Fruit fly (Drosophila melanogaster) whole organism, adult: ENCODE measurements around the gene Ipp.

Experiments
- CG11617 ChIP-seq: fragments of 200-800 bp; sonication (Bioruptor generic); optimal IDR thresholded peaks from 2 replicates; lab custom pipeline; 2017; ENCODE audit warnings: mild to moderate bottlenecking, missing biosample characterization, missing genetic modification reagents, missing genetic modification characterization
- CG12768 ChIP-seq: fragments of 200-800 bp; sonication (Bioruptor generic); optimal IDR thresholded peaks from 2 replicates; lab custom pipeline; 2017; ENCODE audit warnings: missing biosample characterization, missing genetic modification characterization, mild to moderate bottlenecking, moderate library complexity, missing genetic modification reagents
- CG14711 ChIP-seq: fragments of 200-800 bp; sonication (Bioruptor generic); optimal IDR thresholded peaks from 2 replicates; lab custom pipeline; 2018; ENCODE audit warnings: missing biosample characterization, mild to moderate bottlenecking, missing genetic modification characterization, moderate library complexity
- CG1620 ChIP-seq: fragments of 200-800 bp; sonication (Bioruptor generic); optimal IDR thresholded peaks from 2 replicates; lab custom pipeline; 2016; ENCODE audit warnings: missing biosample characterization, missing genetic modification characterization
- CG33017 ChIP-seq: fragments of 200-800 bp; sonication (Bioruptor generic); optimal IDR thresholded peaks from 2 replicates; lab custom pipeline; 2018; ENCODE audit warnings: missing biosample characterization, mild to moderate bottlenecking, missing genetic modification characterization, moderate library complexity
- CG5204 ChIP-seq: fragments of 200-800 bp; sonication (Bioruptor generic); optimal IDR thresholded peaks from 2 replicates; lab custom pipeline; 2016; ENCODE audit warnings: missing biosample characterization, missing genetic modification characterization
- CG7045 ChIP-seq: fragments of 200-800 bp; sonication (Bioruptor generic); optimal IDR thresholded peaks from 2 replicates; lab custom pipeline; 2017; ENCODE audit warnings: missing biosample characterization, mild to moderate bottlenecking, missing genetic modification characterization
- CG7101 ChIP-seq: fragments of 200-800 bp; sonication (Bioruptor generic); optimal IDR thresholded peaks from 2 replicates; lab custom pipeline; 2018; ENCODE audit warnings: missing biosample characterization, mild to moderate bottlenecking, missing genetic modification characterization, moderate library complexity
- Clk ChIP-seq: fragments of 200-800 bp; sonication (Bioruptor generic); optimal IDR thresholded peaks from 2 replicates; lab custom pipeline; 2017; ENCODE audit warnings: missing biosample characterization, missing genetic modification characterization
- Crg-1 ChIP-seq: fragments of 200-800 bp; sonication (Bioruptor generic); optimal IDR thresholded peaks from 2 replicates; lab custom pipeline; 2016; ENCODE audit warnings: missing biosample characterization, missing genetic modification characterization
- Hr96 ChIP-seq: fragments of 200-800 bp; sonication (Bioruptor generic); optimal IDR thresholded peaks from 2 replicates; lab custom pipeline; 2016; ENCODE audit warnings: missing biosample characterization, missing genetic modification characterization
- Mnt ChIP-seq: fragments of 200-800 bp; sonication (Bioruptor generic); optimal IDR thresholded peaks from 2 replicates; lab custom pipeline; 2016; ENCODE audit warnings: missing biosample characterization, mild to moderate bottlenecking, missing genetic modification characterization
- bab1 ChIP-seq: fragments of 200-800 bp; sonication (Bioruptor generic); optimal IDR thresholded peaks from 3 replicates; lab custom pipeline; 2019; ENCODE audit warnings: missing biosample characterization, mild to moderate bottlenecking, missing genetic modification characterization, moderate library complexity
- cic ChIP-seq: fragments of 200-800 bp; sonication (Bioruptor generic); optimal IDR thresholded peaks from 2 replicates; lab custom pipeline; 2017; ENCODE audit warnings: missing biosample characterization, mild to moderate bottlenecking, missing genetic modification characterization, moderate library complexity
- cnc ChIP-seq, 2 experiments: fragments of >200 bp; optimal IDR thresholded peaks; 2 replicates each; lab custom pipeline; 2017
- kay ChIP-seq: fragments of 200-800 bp; sonication (Bioruptor generic); peaks from one replicate; lab custom pipeline; 2016; ENCODE audit warnings: missing biosample characterization, missing genetic modification characterization, borderline replicate concordance
- ovo ChIP-seq: fragments of 200-800 bp; sonication (Bioruptor generic); optimal IDR thresholded peaks from 2 replicates; lab custom pipeline; 2016; ENCODE audit warnings: missing biosample characterization, missing genetic modification characterization
- pad ChIP-seq: fragments of 200-800 bp; sonication (Bioruptor generic); optimal IDR thresholded peaks from 3 replicates; lab custom pipeline; 2017; ENCODE audit warnings: missing biosample characterization, missing genetic modification characterization, mild to moderate bottlenecking, moderate library complexity, missing genetic modification reagents
- tj ChIP-seq: fragments of 200-800 bp; sonication (Bioruptor generic); optimal IDR thresholded peaks from 3 replicates; lab custom pipeline; 2017; ENCODE audit warnings: missing biosample characterization, mild to moderate bottlenecking, missing genetic modification characterization, moderate library complexity
- toe ChIP-seq: fragments of 200-800 bp; sonication (Bioruptor generic); optimal IDR thresholded peaks from 2 replicates; lab custom pipeline; 2016; ENCODE audit warnings: missing biosample characterization, missing genetic modification characterization

The Ipp gene

DNA sequence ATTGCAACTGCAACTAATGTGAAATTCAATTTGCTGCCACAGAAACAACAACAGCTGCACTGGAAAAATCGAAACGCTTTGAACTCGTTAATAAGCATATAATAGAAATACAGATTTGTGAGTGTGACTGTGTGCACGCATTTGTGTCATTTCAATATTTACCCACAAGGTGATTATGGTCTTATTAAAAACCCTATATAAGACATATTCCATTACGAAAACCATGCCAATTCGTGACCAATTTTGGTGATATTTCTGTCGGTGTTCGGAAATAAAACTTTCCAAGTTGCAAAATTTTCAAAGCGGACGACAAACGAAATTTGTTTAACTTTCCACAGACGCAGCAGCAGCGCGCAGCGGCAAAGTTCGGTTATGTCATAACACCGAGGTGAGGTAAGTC is 36.8 kb downstream of the Ipp start:
- no peak for TF ChIP-seq pad
- no peak for TF ChIP-seq Crg-1 (GFP tag; lab: Kevin White, UChicago)
- TF ChIP-seq tj: no peak
- TF ChIP-seq CG7101 (tag; lab: Kevin White, UChicago): no peak
- no peak for TF ChIP-seq Clk (GFP tag; lab: Kevin White, UChicago)
- TF ChIP-seq cic (GFP tag; lab: Kevin White, UChicago): no peak
- TF ChIP-seq Mnt (GFP tag; lab: Kevin White, UChicago): no peak
- TF ChIP-seq CG11617 (GFP tag; lab: Kevin White, UChicago): no peak
- no peak for TF ChIP-seq CG1620 (GFP tag; lab: Kevin White, UChicago)
- TF ChIP-seq CG12768 (GFP tag; lab: Kevin White, UChicago): no peak
- no peak for TF ChIP-seq CG14711 (tag; lab: Kevin White, UChicago)
- TF ChIP-seq Hr96: no peak
- TF ChIP-seq CG7045 (GFP tag; lab: Kevin White, UChicago): no peak
- TF ChIP-seq CG33017 (tag; lab: Kevin White, UChicago): no peak
- no peak for TF ChIP-seq cnc (optimal IDR thresholded peaks at IDR 0.05; lab: Kevin White, UChicago)
- no peak for TF ChIP-seq kay (GFP tag; lab: Kevin White, UChicago)
- TF ChIP-seq ovo (GFP tag; lab: Kevin White, UChicago): no peak

DNA sequence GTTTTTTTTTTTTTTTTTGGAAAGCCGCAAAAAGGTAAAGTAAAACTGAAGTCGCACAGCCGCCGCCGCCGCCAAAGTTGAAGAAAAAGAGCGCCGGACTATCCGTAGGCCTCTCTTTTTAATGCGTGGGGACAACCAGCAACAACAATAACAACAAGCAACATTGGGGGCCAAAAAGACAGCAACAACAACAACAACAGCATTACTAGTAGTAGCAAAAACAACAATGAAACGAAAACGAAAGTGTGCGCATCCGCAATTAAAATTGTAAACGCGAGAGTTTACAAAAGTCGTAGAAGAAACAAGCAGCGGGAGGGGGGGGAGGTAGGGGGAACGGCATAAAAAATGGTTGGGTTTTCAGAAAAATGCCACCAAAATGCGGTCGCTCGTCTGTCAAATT is 37.3 kb downstream of the Ipp start:
- TF ChIP-seq cic (GFP tag; lab: Kevin White, UChicago) (no peak), Crg-1 (GFP tag; lab: Kevin White, UChicago) (no peak), tj (no peak), CG7101 (tag; lab: Kevin White, UChicago) (no peak), CG33017 (tag; lab: Kevin White, UChicago) (no peak), toe (GFP tag; lab: Kevin White, UChicago) (no peak), CG5204 (GFP tag; lab: Kevin White, UChicago) (no peak), kay (GFP tag; lab: Kevin White, UChicago) (no peak), Mnt (GFP tag; lab: Kevin White, UChicago) (no peak)

DNA sequence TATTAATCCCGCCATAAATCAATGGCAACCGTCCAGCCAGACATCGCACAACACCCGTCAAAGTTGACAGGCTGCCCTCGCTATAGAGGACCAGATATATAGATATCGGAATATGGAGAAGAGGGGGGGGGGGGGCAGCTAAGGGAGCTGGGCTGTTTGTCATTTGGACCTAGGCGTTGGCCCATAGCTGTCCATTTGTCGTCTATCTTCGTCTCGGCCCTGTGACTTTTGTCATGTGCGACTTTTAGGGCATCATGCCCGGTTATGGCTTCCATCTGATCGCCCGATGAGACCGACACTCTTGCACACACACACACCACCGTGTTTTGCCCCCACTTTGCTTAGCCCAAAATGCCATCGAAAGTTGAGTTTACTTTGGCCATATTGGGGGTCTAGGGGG is 39.2 kb downstream of the Ipp start:
- TF ChIP-seq CG12768 (GFP tag; lab: Kevin White, UChicago) (no peak), cnc (optimal IDR thresholded peaks at IDR 0.05; lab: Kevin White, UChicago) (no peak), CG7101 (tag; lab: Kevin White, UChicago) (no peak), bab1 (GFP tag; lab: Kevin White, UChicago) (no peak), CG1620 (GFP tag; lab: Kevin White, UChicago) (no peak), Clk (GFP tag; lab: Kevin White, UChicago) (no peak), CG33017 (tag; lab: Kevin White, UChicago) (no peak)

DNA sequence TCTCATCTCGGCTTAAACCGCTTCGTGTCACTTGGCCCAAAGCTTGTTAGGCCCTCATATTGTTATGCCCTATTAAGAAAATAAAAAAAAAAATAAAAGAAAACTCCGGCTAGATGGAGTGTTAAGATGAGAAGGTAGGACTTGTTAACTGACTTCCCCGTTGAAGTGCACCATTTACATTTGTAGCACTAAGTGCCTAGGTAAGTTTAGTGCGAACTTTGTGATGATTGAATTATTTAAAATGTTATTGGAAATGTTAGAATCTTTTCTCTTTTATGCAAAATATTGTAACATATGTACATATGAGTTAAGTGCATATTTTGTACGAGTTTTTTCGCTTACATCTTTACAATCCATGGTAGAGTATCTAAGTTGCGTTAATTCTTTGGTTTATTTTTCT is 39.6 kb downstream of the Ipp start:
- no peak for TF ChIP-seq bab1 (GFP tag; lab: Kevin White, UChicago)
- no peak for TF ChIP-seq CG33017 (tag; lab: Kevin White, UChicago)
- TF ChIP-seq ovo (GFP tag; lab: Kevin White, UChicago): no peak
- no peak for TF ChIP-seq Crg-1 (GFP tag; lab: Kevin White, UChicago)
- TF ChIP-seq CG14711 (tag; lab: Kevin White, UChicago): no peak
- TF ChIP-seq CG7101 (tag; lab: Kevin White, UChicago): no peak
- no peak for TF ChIP-seq CG12768 (GFP tag; lab: Kevin White, UChicago)
- TF ChIP-seq Mnt (GFP tag; lab: Kevin White, UChicago): no peak
- no peak for TF ChIP-seq CG1620 (GFP tag; lab: Kevin White, UChicago)
- TF ChIP-seq CG7045 (GFP tag; lab: Kevin White, UChicago): no peak
- no peak for TF ChIP-seq CG11617 (GFP tag; lab: Kevin White, UChicago)
- no peak for TF ChIP-seq kay (GFP tag; lab: Kevin White, UChicago)
- no peak for TF ChIP-seq Hr96
- TF ChIP-seq toe (GFP tag; lab: Kevin White, UChicago): no peak
- no peak for TF ChIP-seq tj

DNA sequence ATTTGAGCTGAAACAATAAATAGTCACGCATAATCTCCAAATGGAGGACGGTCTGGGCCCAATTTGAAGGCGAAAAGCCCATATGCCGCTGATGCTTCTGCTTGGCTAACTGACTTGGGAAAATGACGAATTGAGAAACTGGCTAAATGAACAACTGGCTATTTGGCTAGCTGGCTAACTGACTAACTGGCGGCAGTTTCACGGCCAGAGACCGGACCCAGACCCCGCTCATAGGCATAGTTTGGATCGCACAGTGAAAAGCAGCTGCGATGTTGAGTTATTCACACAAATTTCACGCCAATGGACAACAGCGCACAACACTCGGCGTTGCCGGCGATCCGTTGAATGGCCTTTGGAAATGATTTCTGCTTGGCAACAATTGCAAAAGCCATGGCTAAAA is 40.0 kb downstream of the Ipp start:
- TF ChIP-seq Hr96: no peak

DNA sequence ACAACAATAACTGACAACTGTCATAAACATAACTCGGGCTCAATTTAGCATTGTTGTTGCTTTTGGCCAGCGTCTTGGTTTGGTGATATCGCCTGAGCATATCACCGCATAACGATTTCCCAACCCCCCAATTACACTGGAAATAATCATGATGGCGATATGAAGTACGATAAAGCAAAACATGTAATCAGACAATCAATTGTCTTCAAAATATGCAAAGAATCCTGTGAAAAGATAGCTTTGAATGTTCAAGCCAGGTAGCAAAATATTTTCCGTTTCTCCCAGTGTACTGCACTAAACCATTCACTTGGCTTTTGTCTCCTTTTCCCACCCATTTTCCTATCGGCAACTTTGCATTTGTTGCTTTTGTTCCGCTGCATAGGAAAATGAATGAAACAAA is 40.9 kb downstream of the Ipp start:
- TF ChIP-seq kay (GFP tag; lab: Kevin White, UChicago): no peak
- TF ChIP-seq CG12768 (GFP tag; lab: Kevin White, UChicago): no peak
- no peak for TF ChIP-seq CG33017 (tag; lab: Kevin White, UChicago)
- TF ChIP-seq CG5204 (GFP tag; lab: Kevin White, UChicago): no peak
- no peak for TF ChIP-seq ovo (GFP tag; lab: Kevin White, UChicago)
- no peak for TF ChIP-seq CG7045 (GFP tag; lab: Kevin White, UChicago)
- no peak for TF ChIP-seq bab1 (GFP tag; lab: Kevin White, UChicago)
- TF ChIP-seq CG1620 (GFP tag; lab: Kevin White, UChicago): no peak
- TF ChIP-seq CG7101 (tag; lab: Kevin White, UChicago): no peak
